Fruit fly (Drosophila melanogaster): ENCODE data around the gene CG45065.

Gene CG45065

DNA sequence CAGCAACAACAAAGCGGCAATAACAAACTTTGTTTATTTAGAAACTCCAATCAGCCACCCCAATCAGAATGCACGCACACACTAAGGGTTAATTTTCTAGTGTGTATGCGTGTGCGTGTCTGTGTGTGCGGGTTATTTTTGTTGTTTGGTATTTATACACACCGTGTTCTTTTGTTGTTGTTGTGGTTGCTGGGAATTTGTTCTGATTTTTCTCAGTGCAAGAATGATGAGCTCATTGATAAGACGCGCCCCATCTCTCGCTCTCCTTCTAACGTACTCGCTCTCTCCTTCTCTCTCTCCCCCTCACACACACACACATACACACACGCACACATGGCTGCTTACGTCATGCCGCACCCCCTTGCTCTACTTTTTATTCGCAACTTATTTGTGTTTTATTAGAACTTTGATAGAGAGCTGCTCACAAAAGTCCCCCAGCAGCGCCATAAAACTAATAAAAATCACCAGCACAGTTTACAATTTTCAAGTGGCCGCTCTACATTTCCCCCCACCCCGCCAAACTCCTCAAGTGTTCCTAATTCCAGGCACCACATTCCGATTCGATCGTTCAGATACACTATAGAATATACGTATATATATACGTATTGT is 42.5 kb downstream of the CG45065 start:
- TF ChIP-seq Dll (optimal IDR thresholded peaks at IDR 0.05): no peak
- no peak for TF ChIP-seq psq (optimal IDR thresholded peaks at IDR 0.05)
- TF ChIP-seq CG8478 (optimal IDR thresholded peaks at IDR 0.05): no peak

DNA sequence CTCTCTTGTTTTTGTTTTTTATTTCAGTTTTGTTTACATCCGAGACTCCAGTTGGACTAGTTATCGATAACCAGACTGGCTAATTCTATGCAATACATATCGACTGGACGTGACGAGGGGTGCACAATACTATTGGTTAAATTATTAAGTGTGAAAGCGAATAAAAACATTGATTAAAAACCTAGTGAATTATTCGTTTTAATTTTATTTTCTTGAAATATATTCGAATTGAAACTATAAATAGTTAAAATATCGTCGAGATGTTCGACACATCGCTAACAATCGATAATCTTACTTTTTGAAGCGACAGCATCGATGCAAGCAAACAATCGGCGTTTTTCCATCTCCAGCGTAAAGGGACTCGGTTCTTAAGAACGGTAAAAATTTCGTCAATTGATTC is 43.3 kb downstream of the CG45065 start, which contains the start of the genes CG32590 and Flo2:
CG32590 (minus strand) TSS at position 60 of the 400 bp plus-strand sequence.
Flo2 (plus strand) TSS at position 330 of the 400 bp plus-strand sequence.
- TF ChIP-seq pan (optimal IDR thresholded peaks at IDR 0.05): no peak
- TF ChIP-seq Dll (optimal IDR thresholded peaks at IDR 0.05): no peak
- TF ChIP-seq usp (GFP tag; optimal IDR thresholded peaks at IDR 0.05): no peak
- TF ChIP-seq psq (optimal IDR thresholded peaks at IDR 0.05): no peak
- TF ChIP-seq EcR (GFP tag; optimal IDR thresholded peaks at IDR 0.05): no peak
- TF ChIP-seq CG8478 (optimal IDR thresholded peaks at IDR 0.05): no peak

DNA sequence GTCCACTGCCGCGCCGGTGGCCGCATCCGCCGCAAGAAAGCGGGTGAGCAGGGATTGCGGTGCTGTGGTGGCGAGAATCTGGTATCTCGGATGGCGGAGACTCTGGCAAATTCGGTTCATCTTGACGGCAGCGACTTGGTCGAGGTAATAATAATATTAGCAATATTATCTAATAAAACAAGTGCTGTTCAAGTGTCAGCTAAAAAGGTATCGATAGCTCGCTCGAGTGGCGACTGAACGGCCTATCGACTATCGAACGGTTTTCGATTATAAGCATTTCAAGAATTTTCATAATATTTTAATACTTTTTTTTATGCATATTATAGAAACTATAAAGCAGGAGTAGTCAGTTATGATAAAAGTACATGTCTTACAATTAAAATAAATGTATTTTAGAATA is 44.4 kb downstream of the CG45065 start, which contains the start of gene Grx5:
Grx5 (minus strand) TSS at position 216 of the 400 bp plus-strand sequence.
- TF ChIP-seq pan (optimal IDR thresholded peaks at IDR 0.05): no peak
- no peak for TF ChIP-seq psq (optimal IDR thresholded peaks at IDR 0.05)
- TF ChIP-seq usp (GFP tag; optimal IDR thresholded peaks at IDR 0.05): no peak
- no peak for TF ChIP-seq Dll (optimal IDR thresholded peaks at IDR 0.05)
- no peak for TF ChIP-seq CG8478 (optimal IDR thresholded peaks at IDR 0.05)
- no peak for TF ChIP-seq EcR (GFP tag; optimal IDR thresholded peaks at IDR 0.05)

DNA sequence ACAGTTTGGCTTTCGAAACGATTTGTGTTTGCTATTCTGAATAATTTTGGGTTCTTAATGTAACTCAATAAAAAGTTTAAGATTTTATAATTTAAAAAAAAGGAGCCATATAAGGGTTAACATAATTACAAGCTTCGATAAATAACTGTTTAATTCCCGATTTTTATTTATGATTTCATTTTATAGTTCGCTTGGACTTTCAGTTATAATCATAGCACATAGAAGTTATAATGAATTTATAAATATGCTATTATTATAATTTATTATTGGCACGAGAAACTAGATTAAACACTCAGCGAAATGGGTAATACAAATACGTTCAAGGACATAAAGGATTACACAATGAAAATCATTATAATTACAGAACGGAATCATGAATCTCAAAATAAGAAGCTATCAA is 46.0 kb downstream of the CG45065 start, which contains the start of gene CG14410:
CG14410 (plus strand) TSS at position 301 of the 400 bp plus-strand sequence.
- TF ChIP-seq usp (GFP tag; optimal IDR thresholded peaks at IDR 0.05) (no peak), EcR (GFP tag; optimal IDR thresholded peaks at IDR 0.05) (no peak), psq (optimal IDR thresholded peaks at IDR 0.05) (no peak), pan (optimal IDR thresholded peaks at IDR 0.05) (no peak), Dll (optimal IDR thresholded peaks at IDR 0.05) (no peak), CG8478 (optimal IDR thresholded peaks at IDR 0.05) (no peak)

DNA sequence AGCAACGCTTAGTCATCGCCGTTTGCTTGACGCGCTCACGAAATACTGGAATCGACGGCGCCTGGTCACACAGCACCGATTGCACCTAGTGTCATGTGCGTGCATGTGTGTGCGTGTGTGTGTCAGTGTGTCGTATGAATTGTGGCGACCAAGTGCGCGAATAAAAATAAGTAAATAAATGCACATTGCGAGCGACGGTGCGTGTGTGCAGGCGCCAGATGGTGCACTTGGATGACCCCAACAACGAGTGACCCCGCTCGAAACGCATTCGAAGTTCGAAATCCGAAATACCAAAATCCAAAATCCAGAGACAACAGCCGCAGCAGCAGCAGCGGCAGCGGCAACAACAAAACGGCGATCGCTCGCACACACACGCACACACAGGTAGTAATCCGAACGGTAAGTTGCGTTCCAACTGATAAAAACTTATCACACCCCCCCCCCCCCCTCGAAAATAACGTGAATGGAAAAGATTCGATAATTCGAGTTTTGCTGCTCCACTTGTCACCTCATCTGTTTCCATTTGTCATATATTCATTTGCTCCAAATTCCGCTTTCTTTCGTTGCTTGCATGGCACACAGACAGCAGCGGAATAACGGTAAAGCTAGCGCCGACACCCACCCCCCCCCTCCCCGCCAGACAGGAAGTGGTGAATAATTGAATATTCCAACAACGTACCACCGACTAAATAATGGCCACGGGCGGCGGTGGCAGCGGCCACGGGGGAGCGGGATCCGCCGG is 49.7 kb downstream of the CG45065 start, which contains the start of gene CG14411:
CG14411 (plus strand) TSS at position 86 of the 742 bp plus-strand sequence.
- TF ChIP-seq pan (optimal IDR thresholded peaks at IDR 0.05): no peak
- TF ChIP-seq Dll (optimal IDR thresholded peaks at IDR 0.05): no peak
- TF ChIP-seq EcR (GFP tag; optimal IDR thresholded peaks at IDR 0.05): no peak
- TF ChIP-seq usp (GFP tag; optimal IDR thresholded peaks at IDR 0.05): no peak
- no peak for TF ChIP-seq CG8478 (optimal IDR thresholded peaks at IDR 0.05)
- TF ChIP-seq psq (optimal IDR thresholded peaks at IDR 0.05): no peak

DNA sequence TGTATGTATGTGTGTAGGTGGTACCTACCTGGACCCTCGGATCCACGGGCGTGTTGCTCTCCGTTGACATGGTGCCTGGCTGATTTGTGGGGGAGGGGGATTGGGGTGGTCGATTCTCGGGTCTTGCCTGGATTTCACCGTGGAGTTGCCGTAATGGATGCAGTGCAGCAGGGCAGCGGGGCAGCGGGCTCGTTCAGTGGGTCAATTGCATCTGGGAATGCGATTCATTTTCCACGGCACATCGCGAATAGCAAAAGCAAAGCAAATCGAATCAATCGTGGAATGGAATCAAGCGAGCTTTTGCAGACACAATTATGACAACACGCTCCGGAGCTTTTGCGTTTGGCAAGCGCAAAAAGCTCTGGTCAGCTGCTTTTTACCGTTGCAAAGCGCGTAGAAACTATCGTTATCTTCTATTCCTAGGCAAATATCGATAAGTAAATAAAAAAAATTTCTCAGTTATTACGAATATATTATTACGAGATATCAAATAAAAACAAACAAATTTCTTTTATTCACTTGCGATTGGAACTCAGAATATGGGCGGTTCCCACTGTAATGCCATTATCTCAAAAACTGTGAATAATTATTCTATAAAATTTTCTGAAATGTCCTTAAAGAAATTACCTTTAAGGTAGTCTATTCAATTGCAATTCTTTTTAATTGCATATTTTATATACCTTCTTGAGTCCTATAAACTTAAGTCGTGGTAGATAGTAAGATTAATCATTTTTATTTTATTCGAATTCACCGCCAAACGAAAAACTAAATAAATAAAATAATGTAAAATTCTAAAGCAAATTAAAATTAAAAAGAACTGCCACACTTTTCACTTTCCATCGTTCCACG is 50.4 kb downstream of the CG45065 start, which contains the start of gene CG14408:
CG14408 (minus strand) TSS at position 321 of the 849 bp plus-strand sequence.
- no peak for TF ChIP-seq Dll (optimal IDR thresholded peaks at IDR 0.05)
- TF ChIP-seq psq (optimal IDR thresholded peaks at IDR 0.05): no peak
- TF ChIP-seq EcR (GFP tag; optimal IDR thresholded peaks at IDR 0.05): no peak
- no peak for TF ChIP-seq usp (GFP tag; optimal IDR thresholded peaks at IDR 0.05)
- no peak for TF ChIP-seq CG8478 (optimal IDR thresholded peaks at IDR 0.05)
- no peak for TF ChIP-seq pan (optimal IDR thresholded peaks at IDR 0.05)

DNA sequence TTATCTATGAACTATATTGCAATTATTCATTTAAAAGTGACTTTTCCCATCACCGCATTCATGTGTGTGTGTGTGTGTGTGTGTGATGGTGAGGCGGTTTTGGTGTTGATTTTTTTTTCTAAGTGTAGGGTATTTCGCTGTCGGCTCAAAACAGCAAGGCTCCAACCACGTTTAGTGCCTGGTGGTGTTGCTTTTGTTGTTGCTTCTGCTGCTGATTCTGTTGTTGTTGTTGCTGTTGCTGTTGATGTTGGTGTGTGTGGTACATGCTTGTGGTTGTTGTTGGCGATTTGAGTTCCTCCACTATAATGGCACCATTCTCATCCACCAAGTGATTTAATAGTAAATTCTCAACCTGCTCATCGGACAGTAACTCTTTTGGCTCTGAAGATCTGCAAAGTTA is 54.7 kb downstream of the CG45065 start:
- no peak for TF ChIP-seq EcR (GFP tag; optimal IDR thresholded peaks at IDR 0.05)
- no peak for TF ChIP-seq Dll (optimal IDR thresholded peaks at IDR 0.05)
- no peak for TF ChIP-seq pan (optimal IDR thresholded peaks at IDR 0.05)
- no peak for TF ChIP-seq usp (GFP tag; optimal IDR thresholded peaks at IDR 0.05)
- TF ChIP-seq psq (optimal IDR thresholded peaks at IDR 0.05): no peak
- no peak for TF ChIP-seq CG8478 (optimal IDR thresholded peaks at IDR 0.05)

DNA sequence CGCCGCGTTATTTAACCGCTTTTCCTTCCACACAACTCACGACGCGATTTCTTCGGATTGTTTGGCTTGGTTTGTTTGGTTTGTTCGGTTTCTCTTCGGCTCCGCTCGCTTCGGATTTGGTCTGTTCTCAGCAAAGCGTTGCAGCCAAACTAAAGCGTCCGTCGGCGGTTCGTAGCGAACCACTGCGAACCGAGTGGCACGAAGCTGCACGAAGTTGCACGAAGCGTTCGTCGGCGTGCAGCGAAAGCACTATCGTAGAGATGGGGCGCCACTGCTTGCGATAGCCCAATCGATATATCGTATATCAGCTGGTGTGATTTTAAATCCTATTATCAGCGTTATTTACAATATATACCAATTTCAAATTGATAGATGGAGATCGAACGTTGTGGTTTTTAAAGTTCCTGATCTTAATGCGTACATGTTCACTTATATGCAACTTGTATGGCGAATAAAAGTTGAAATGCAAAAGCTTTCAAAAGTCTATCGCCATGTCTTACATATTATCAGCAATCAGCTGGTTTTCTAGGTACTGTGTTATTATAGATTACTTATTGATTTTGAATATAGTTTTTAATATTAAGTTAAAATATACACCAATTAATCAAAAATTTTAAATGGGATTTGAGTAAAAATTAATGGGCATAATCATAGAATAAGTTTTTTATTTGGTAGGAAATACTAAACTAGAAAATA is 56.3 kb downstream of the CG45065 start, which contains the start of gene rut:
rut (minus strand) TSS at position 152 of the 696 bp plus-strand sequence.
- no peak for TF ChIP-seq EcR (GFP tag; optimal IDR thresholded peaks at IDR 0.05)
- no peak for TF ChIP-seq psq (optimal IDR thresholded peaks at IDR 0.05)
- TF ChIP-seq pan (optimal IDR thresholded peaks at IDR 0.05): no peak
- TF ChIP-seq usp (GFP tag; optimal IDR thresholded peaks at IDR 0.05): no peak
- no peak for TF ChIP-seq CG8478 (optimal IDR thresholded peaks at IDR 0.05)
- no peak for TF ChIP-seq Dll (optimal IDR thresholded peaks at IDR 0.05)

DNA sequence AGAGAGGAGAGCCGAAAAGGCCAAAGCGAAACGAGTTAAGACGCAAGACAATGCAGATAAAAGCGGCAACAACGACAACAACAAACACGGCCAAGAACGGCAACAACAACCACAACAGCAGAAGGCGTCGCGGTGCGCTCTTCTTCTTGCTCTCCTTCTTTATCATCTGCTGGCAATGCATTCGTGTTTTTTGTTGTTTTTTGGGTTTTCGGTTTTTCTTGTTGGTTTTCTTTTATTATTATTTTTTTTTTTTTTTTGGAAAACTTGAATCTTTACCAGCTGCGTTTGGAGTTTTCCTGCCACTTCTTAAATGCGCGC is 57.0 kb downstream of the CG45065 start:
- TF ChIP-seq psq (optimal IDR thresholded peaks at IDR 0.05): no peak
- TF ChIP-seq usp (GFP tag; optimal IDR thresholded peaks at IDR 0.05): no peak
- no peak for TF ChIP-seq EcR (GFP tag; optimal IDR thresholded peaks at IDR 0.05)
- no peak for TF ChIP-seq Dll (optimal IDR thresholded peaks at IDR 0.05)
- no peak for TF ChIP-seq CG8478 (optimal IDR thresholded peaks at IDR 0.05)
- TF ChIP-seq pan (optimal IDR thresholded peaks at IDR 0.05): no peak

All from whole organism.